Fruit fly (Drosophila melanogaster) whole organism, embryonic: ENCODE results near the gene AANATL7.
A peak's percentile ranks its signal among the peaks of the same experiment; 100 is the strongest.

Experiments used
- ATbp ChIP-seq: fragments of 200-800 bp; sonication (Bioruptor generic); optimal IDR thresholded peaks from 2 replicates; lab custom pipeline; 2017; ENCODE audit warnings: missing biosample characterization, mild to moderate bottlenecking, missing genetic modification characterization, missing genetic modification reagents
- Abd-B ChIP-seq: fragments of 200-800 bp; sonication (Bioruptor generic); optimal IDR thresholded peaks from 2 replicates; lab custom pipeline; 2018; ENCODE audit warnings: missing biosample characterization, mild to moderate bottlenecking, missing genetic modification characterization, moderate library complexity
- BEAF-32 ChIP-seq: fragments of 200-800 bp; sonication (Bioruptor generic); optimal IDR thresholded peaks from 3 replicates; lab custom pipeline; 2017; ENCODE audit warnings: missing biosample characterization, missing genetic modification characterization, mild to moderate bottlenecking, moderate library complexity, missing genetic modification reagents
- CG10209 ChIP-seq: fragments of 200-800 bp; sonication (Bioruptor generic); optimal IDR thresholded peaks from 3 replicates; lab custom pipeline; 2017; ENCODE audit warnings: missing biosample characterization, mild to moderate bottlenecking, missing genetic modification characterization, missing genetic modification reagents
- CG11695 ChIP-seq: fragments of 200-800 bp; sonication (Bioruptor generic); IDR thresholded peaks from 3 replicates; pipeline ENCODE4 v1.3.6; 2022; ENCODE audit warnings: missing biosample characterization, missing genetic modification characterization
- CG1233 ChIP-seq: fragments of 200-800 bp; sonication (Bioruptor generic); optimal IDR thresholded peaks from 4 replicates; lab custom pipeline; 2018; ENCODE audit warnings: missing biosample characterization, mild to moderate bottlenecking, missing genetic modification characterization
- CG13123 ChIP-seq: fragments of 200-800 bp; sonication (Bioruptor generic); optimal IDR thresholded peaks from 2 replicates; lab custom pipeline; 2016; ENCODE audit warnings: missing biosample characterization, missing genetic modification characterization
- CG13775 ChIP-seq: fragments of 200-800 bp; sonication (Bioruptor generic); optimal IDR thresholded peaks from 3 replicates; lab custom pipeline; 2017; ENCODE audit warnings: missing biosample characterization, mild to moderate bottlenecking, missing genetic modification characterization
- CG14441 ChIP-seq: fragments of 200-800 bp; sonication (Bioruptor generic); IDR thresholded peaks from 2 replicates; pipeline ENCODE4 v1.3.6; 2022; ENCODE audit warnings: missing biosample characterization, missing genetic modification characterization
- CG15601 ChIP-seq: fragments of 200-800 bp; sonication (Bioruptor generic); optimal IDR thresholded peaks from 3 replicates; lab custom pipeline; 2019; ENCODE audit warnings: missing biosample characterization, mild to moderate bottlenecking, missing genetic modification characterization, moderate library complexity
- CG17568 ChIP-seq: fragments of 200-800 bp; sonication (Bioruptor generic); optimal IDR thresholded peaks from 2 replicates; lab custom pipeline; 2018; ENCODE audit warnings: missing biosample characterization, mild to moderate bottlenecking, missing genetic modification characterization, moderate library complexity
- CG1792 ChIP-seq: fragments of 200-800 bp; sonication (Bioruptor generic); optimal IDR thresholded peaks from 2 replicates; lab custom pipeline; 2016; ENCODE audit warnings: missing biosample characterization, missing genetic modification characterization
- CG18764 ChIP-seq: fragments of 200-800 bp; sonication (Bioruptor generic); optimal IDR thresholded peaks from 3 replicates; lab custom pipeline; 2016; ENCODE audit warnings: missing biosample characterization, missing genetic modification characterization
- CG30020 ChIP-seq: fragments of 200-800 bp; optimal IDR thresholded peaks from 2 replicates; lab custom pipeline; 2019; ENCODE audit warnings: missing biosample characterization, mild to moderate bottlenecking, missing genetic modification characterization, moderate library complexity
- CG33213 ChIP-seq: fragments of 200-800 bp; sonication (Bioruptor generic); optimal IDR thresholded peaks from 3 replicates; lab custom pipeline; 2016; ENCODE audit warnings: missing biosample characterization, missing genetic modification characterization
- CG34422 ChIP-seq: fragments of 200-800 bp; sonication (Bioruptor generic); IDR thresholded peaks from 3 replicates; pipeline ENCODE4 v1.3.6; 2022; ENCODE audit warnings: missing biosample characterization, missing genetic modification characterization
- CG3847 ChIP-seq: fragments of 200-800 bp; sonication (Bioruptor generic); IDR thresholded peaks from 2 replicates; pipeline ENCODE4 v1.3.6; 2022; ENCODE audit warnings: missing biosample characterization, missing genetic modification characterization
- CG42726 ChIP-seq: fragments of 200-800 bp; sonication (Bioruptor generic); IDR thresholded peaks from 2 replicates; pipeline ENCODE4 v1.3.6; 2022; ENCODE audit warnings: missing biosample characterization, missing genetic modification characterization; ENCODE audit not compliant: partially characterized antibody
- CG4360 ChIP-seq: fragments of 200-800 bp; sonication (Bioruptor generic); IDR thresholded peaks from 2 replicates; pipeline ENCODE4 v1.3.6; 2022; ENCODE audit warnings: missing biosample characterization, missing genetic modification characterization
- CG5245 ChIP-seq: fragments of 200-800 bp; sonication (Bioruptor generic); optimal IDR thresholded peaks from 3 replicates; lab custom pipeline; 2016; ENCODE audit warnings: missing biosample characterization, missing genetic modification characterization
- CG6683 ChIP-seq: fragments of 200-800 bp; sonication (Bioruptor generic); optimal IDR thresholded peaks from 2 replicates; lab custom pipeline; 2017; ENCODE audit warnings: missing biosample characterization, mild to moderate bottlenecking, missing genetic modification characterization, missing genetic modification reagents
- CG7786 ChIP-seq: fragments of 200-800 bp; sonication (Bioruptor generic); optimal IDR thresholded peaks from 2 replicates; lab custom pipeline; 2016; ENCODE audit warnings: missing biosample characterization, missing genetic modification characterization
- CG7963 ChIP-seq: fragments of 200-800 bp; sonication (Bioruptor generic); IDR thresholded peaks from 3 replicates; pipeline ENCODE4 v1.3.6; 2022; ENCODE audit warnings: missing biosample characterization, missing genetic modification characterization; ENCODE audit not compliant: partially characterized antibody
- CkIIα-i1 ChIP-seq: fragments of 200-800 bp; sonication (Bioruptor generic); IDR thresholded peaks from 2 replicates; pipeline ENCODE4 v1.3.6; 2022; ENCODE audit warnings: missing biosample characterization, missing genetic modification characterization
- Dad ChIP-seq: fragments of 200-800 bp; sonication (Bioruptor generic); optimal IDR thresholded peaks from 3 replicates; lab custom pipeline; 2016; ENCODE audit warnings: missing biosample characterization, missing genetic modification characterization
- Dp ChIP-seq: fragments of 200-800 bp; sonication (Bioruptor generic); optimal IDR thresholded peaks from 2 replicates; lab custom pipeline; 2018; ENCODE audit warnings: missing biosample characterization, mild to moderate bottlenecking, missing genetic modification characterization, moderate library complexity
- Ets97D ChIP-seq: fragments of 200-800 bp; sonication (Bioruptor generic); optimal IDR thresholded peaks from 3 replicates; lab custom pipeline; 2016; ENCODE audit warnings: missing biosample characterization, missing genetic modification characterization
- Fer2 ChIP-seq: fragments of 200-800 bp; sonication (Bioruptor generic); optimal IDR thresholded peaks from 2 replicates; lab custom pipeline; 2018; ENCODE audit warnings: missing biosample characterization, mild to moderate bottlenecking, missing genetic modification characterization, moderate library complexity
- Gug ChIP-seq: fragments of 200-800 bp; sonication (Bioruptor generic); IDR thresholded peaks from 4 replicates; pipeline ENCODE4 v1.3.6; 2022; ENCODE audit warnings: missing biosample characterization, missing genetic modification characterization
- HLH4C ChIP-seq: fragments of 200-800 bp; sonication (Bioruptor generic); IDR thresholded peaks from 3 replicates; pipeline ENCODE4 v1.3.6; 2022; ENCODE audit warnings: missing biosample characterization, missing genetic modification characterization; ENCODE audit not compliant: partially characterized antibody
- Hmr ChIP-seq: fragments of 200-800 bp; sonication (Bioruptor generic); optimal IDR thresholded peaks from 3 replicates; lab custom pipeline; 2017; ENCODE audit warnings: mild to moderate bottlenecking, missing biosample characterization, missing genetic modification reagents, missing genetic modification characterization
- Kr ChIP-seq: fragments of 200-800 bp; sonication (Bioruptor generic); optimal IDR thresholded peaks from 2 replicates; lab custom pipeline; 2017; ENCODE audit warnings: missing biosample characterization, mild to moderate bottlenecking, missing genetic modification characterization
- Optix ChIP-seq: fragments of 200-800 bp; sonication (Bioruptor generic); IDR thresholded peaks from 3 replicates; pipeline ENCODE4 v1.3.6; 2022; ENCODE audit warnings: missing biosample characterization, missing genetic modification characterization
- Ravus ChIP-seq: fragments of 200-800 bp; sonication (Bioruptor generic); IDR thresholded peaks from 2 replicates; pipeline ENCODE4 v1.3.6; 2022; ENCODE audit warnings: missing biosample characterization, missing genetic modification characterization
- Sry-β ChIP-seq: fragments of 200-800 bp; sonication (Bioruptor generic); optimal IDR thresholded peaks from 2 replicates; lab custom pipeline; 2018; ENCODE audit warnings: missing biosample characterization, mild to moderate bottlenecking, missing genetic modification characterization, moderate library complexity
- br ChIP-seq: fragments of >200 bp; optimal IDR thresholded peaks from 2 replicates; lab custom pipeline; 2017
- danr ChIP-seq: fragments of 200-800 bp; sonication (Bioruptor generic); IDR thresholded peaks from 2 replicates; pipeline ENCODE4 v1.3.6; 2022; ENCODE audit warnings: missing biosample characterization, missing genetic modification characterization
- ewg ChIP-seq: fragments of 200-800 bp; sonication (Bioruptor generic); optimal IDR thresholded peaks from 3 replicates; lab custom pipeline; 2017; ENCODE audit warnings: mild to moderate bottlenecking, missing biosample characterization, missing genetic modification reagents, missing genetic modification characterization
- eyg ChIP-seq: fragments of 200-800 bp; sonication (Bioruptor generic); optimal IDR thresholded peaks from 3 replicates; lab custom pipeline; 2016; ENCODE audit warnings: missing biosample characterization, missing genetic modification characterization
- hkb ChIP-seq, 2 experiments: fragments of 200-800 bp in 1 of 2; fragments of >200 bp in 1 of 2; sonication (Bioruptor generic) in 1 of 2; IDR thresholded peaks in 1 of 2; optimal IDR thresholded peaks in 1 of 2; 2 replicates each; pipeline versions ENCODE4 v1.3.6 to Lab custom; 2017 to 2022; ENCODE audit warnings: missing biosample characterization in 1 of 2, missing genetic modification characterization in 1 of 2
- jigr1 ChIP-seq: fragments of 200-800 bp; sonication (Bioruptor generic); IDR thresholded peaks from 3 replicates; pipeline ENCODE4 v1.3.6; 2022; ENCODE audit warnings: missing biosample characterization, missing genetic modification characterization
- lmd ChIP-seq: fragments of 200-800 bp; sonication (Bioruptor generic); IDR thresholded peaks from 2 replicates; pipeline ENCODE4 v1.3.6; 2022; ENCODE audit warnings: missing biosample characterization, missing genetic modification characterization
- p53 ChIP-seq: fragments of 200-800 bp; sonication (Bioruptor generic); optimal IDR thresholded peaks from 2 replicates; lab custom pipeline; 2016; ENCODE audit warnings: missing biosample characterization, missing genetic modification characterization
- pum ChIP-seq: fragments of 200-800 bp; sonication (Bioruptor generic); optimal IDR thresholded peaks from 2 replicates; lab custom pipeline; 2016; ENCODE audit warnings: missing biosample characterization, missing genetic modification characterization
- sd ChIP-seq: fragments of 200-800 bp; sonication (Bioruptor generic); optimal IDR thresholded peaks from 3 replicates; lab custom pipeline; 2018; ENCODE audit warnings: missing biosample characterization, mild to moderate bottlenecking, missing genetic modification characterization, moderate library complexity
- sr ChIP-seq: fragments of 200-800 bp; sonication (Bioruptor generic); IDR thresholded peaks from 3 replicates; pipeline ENCODE4 v1.3.6; 2022; ENCODE audit warnings: missing biosample characterization, missing genetic modification characterization
- vvl ChIP-seq: fragments of 200-800 bp; sonication (Bioruptor generic); IDR thresholded peaks from 2 replicates; pipeline ENCODE4 v1.3.6; 2022; ENCODE audit warnings: missing biosample characterization, missing genetic modification characterization
- wek ChIP-seq: fragments of 200-800 bp; sonication (Bioruptor generic); optimal IDR thresholded peaks from 3 replicates; lab custom pipeline; 2018; ENCODE audit warnings: missing biosample characterization, mild to moderate bottlenecking, missing genetic modification characterization, moderate library complexity
- wor ChIP-seq: fragments of 200-800 bp; sonication (Bioruptor generic); IDR thresholded peaks from 2 replicates; pipeline ENCODE4 v1.3.6; 2022; ENCODE audit warnings: missing biosample characterization, missing genetic modification characterization
- zen2 ChIP-seq: fragments of 200-800 bp; sonication (Bioruptor generic); IDR thresholded peaks from 3 replicates; pipeline ENCODE4 v1.3.6; 2022; ENCODE audit warnings: missing biosample characterization, missing genetic modification characterization; ENCODE audit not compliant: partially characterized antibody

AANATL7 gene

dm6 chrX:2603851-2604505, 23.2 kb downstream of the AANATL7 start, which contains the start of the genes Klp3A and Zw10 (continued):
- no peak for TF ChIP-seq hkb (optimal IDR thresholded peaks at IDR 0.05; lab: Kevin White, UChicago)
- no peak for TF ChIP-seq hkb (GFP tag; IDR thresholded peaks at IDR 0.05; lab: Robert Waterston, UW)
- TF ChIP-seq CG7786 (GFP tag; lab: Kevin White, UChicago), result no peak
- TF ChIP-seq CG15601, result no peak
- TF ChIP-seq CG4360, result no peak
- TF ChIP-seq ATbp, result no peak
- no peak for TF ChIP-seq Kr (GFP tag; lab: Kevin White, UChicago)
- TF ChIP-seq CG34422 (GFP tag; lab: Robert Waterston, UW), result no peak
- no peak for TF ChIP-seq Dad
- TF ChIP-seq Hmr (GFP tag; lab: Kevin White, UChicago), result no peak
- peak; percentile 8; the same call in 1 of the 4 replicates for TF ChIP-seq Gug
- peak; percentile 63 for TF ChIP-seq Dp (GFP tag; lab: Kevin White, UChicago)
- TF ChIP-seq Optix (GFP tag; lab: Robert Waterston, UW), result no peak
- no peak for TF ChIP-seq danr (GFP tag; lab: Robert Waterston, UW)
- no peak for TF ChIP-seq jigr1 (GFP tag; lab: Robert Waterston, UW)
- TF ChIP-seq CG18764, result no peak
- no peak for TF ChIP-seq CG14441 (GFP tag; lab: Robert Waterston, UW)
- no peak for TF ChIP-seq sr (GFP tag; lab: Robert Waterston, UW)
- TF ChIP-seq pum (GFP tag; lab: Kevin White, UChicago), result no peak
- TF ChIP-seq Abd-B (GFP tag; lab: Kevin White, UChicago), result no peak
- TF ChIP-seq sd (tag; lab: Kevin White, UChicago), result no peak
- no peak for TF ChIP-seq eyg (GFP tag; lab: Kevin White, UChicago)
- TF ChIP-seq CG17568 (GFP tag; lab: Kevin White, UChicago), result no peak
- TF ChIP-seq br, result no peak
- no peak for TF ChIP-seq CG5245 (GFP tag; lab: Kevin White, UChicago)
- TF ChIP-seq wor (GFP tag; lab: Robert Waterston, UW), result no peak
- TF ChIP-seq wek (GFP tag; lab: Kevin White, UChicago), result no peak
- TF ChIP-seq Fer2, result no peak
- no peak for TF ChIP-seq CG1792 (GFP tag; lab: Kevin White, UChicago)
- peak; percentile 86 for TF ChIP-seq HLH4C (GFP tag; lab: Robert Waterston, UW)
- TF ChIP-seq p53, result no peak
- no peak for TF ChIP-seq CG33213 (GFP tag; lab: Kevin White, UChicago)
- TF ChIP-seq BEAF-32 (GFP tag; lab: Kevin White, UChicago), result peak; percentile 69
- TF ChIP-seq CG1233 (GFP tag; lab: Kevin White, UChicago), result no peak
- TF ChIP-seq CG30020 (tag; lab: Kevin White, UChicago), result no peak
- 0 out of 2 replicates have a peak, but pooled peaks have one; percentile 7 for TF ChIP-seq lmd (GFP tag; lab: Robert Waterston, UW)
- no peak for TF ChIP-seq CG6683 (GFP tag; lab: Kevin White, UChicago)
- peak; percentile 28 for TF ChIP-seq CG13775 (GFP tag; lab: Kevin White, UChicago)
- TF ChIP-seq vvl (GFP tag; lab: Robert Waterston, UW), result no peak
- TF ChIP-seq zen2 (GFP tag; lab: Robert Waterston, UW), result peak; percentile 5; the same call in 1 of the 3 replicates
- no peak for TF ChIP-seq ewg (GFP tag; lab: Kevin White, UChicago)
- peak; percentile 58; the same call in 1 of the 3 replicates for TF ChIP-seq CG7963 (GFP tag; lab: Robert Waterston, UW)
- TF ChIP-seq CkIIα-i1 (GFP tag; lab: Robert Waterston, UW), result no peak
- no peak for TF ChIP-seq CG3847 (GFP tag; lab: Robert Waterston, UW)
- peak; percentile 86 for TF ChIP-seq Sry-β
- TF ChIP-seq CG42726 (GFP tag; lab: Robert Waterston, UW), result no peak
- peak; percentile 26 for TF ChIP-seq Ets97D (GFP tag; lab: Kevin White, UChicago)
- TF ChIP-seq CG13123 (GFP tag; lab: Kevin White, UChicago), result no peak
- TF ChIP-seq CG11695 (GFP tag; lab: Robert Waterston, UW), result no peak
- no peak for TF ChIP-seq Ravus (GFP tag; lab: Robert Waterston, UW)
- TF ChIP-seq CG10209 (GFP tag; lab: Kevin White, UChicago), result no peak
